Worm (Caenorhabditis elegans): ENCODE results near the gene K07H8.11.

- TF ChIP-seq unc-62 (GFP tag; optimal IDR thresholded peaks at IDR 0.05) (no peak), unc-39 (tag; optimal IDR thresholded peaks at IDR 0.05) (no peak), nhr-12 (tag; optimal IDR thresholded peaks at IDR 0.05) (no peak), pha-4 (tag; optimal IDR thresholded peaks at IDR 0.05) (peak; percentile 54), ces-1 (GFP tag; optimal IDR thresholded peaks at IDR 0.05) (no peak), mep-1 (tag; optimal IDR thresholded peaks at IDR 0.05) (peak; percentile 47), mls-2 (tag; optimal IDR thresholded peaks at IDR 0.05) (no peak), ztf-11 (tag; optimal IDR thresholded peaks at IDR 0.05) (no peak), mab-5 (tag; optimal IDR thresholded peaks at IDR 0.05) (no peak), snpc-4 (tag; optimal IDR thresholded peaks at IDR 0.05) (no peak), nhr-28 (tag; optimal IDR thresholded peaks at IDR 0.05) (no peak), nhr-2 (tag; optimal IDR thresholded peaks at IDR 0.05) (no peak), elt-3 (tag; optimal IDR thresholded peaks at IDR 0.05) (no peak)
Observed at ce11 chrIV:8289580-8290323, 14.6 kb upstream of the K07H8.11 start, which contains the start of gene daf-31.
